Worm (Caenorhabditis elegans) whole organism, L4/young adult: ENCODE data around the gene nspe-7.

ENCODE experiments used
- W03F9.2 ChIP-seq: fragments of 150-350 bp; optimal IDR thresholded peaks from 2 replicates; lab custom pipeline; 2014; ENCODE audit warnings: missing biosample characterization, missing genetic modification characterization
- him-1 ChIP-seq: sonication (generic microtip); optimal IDR thresholded peaks from 2 replicates; lab custom pipeline; 2016; ENCODE audit warnings: missing genotype, missing genetic modification reagents, missing genetic modification characterization, missing compliant biosample characterization

DNA sequence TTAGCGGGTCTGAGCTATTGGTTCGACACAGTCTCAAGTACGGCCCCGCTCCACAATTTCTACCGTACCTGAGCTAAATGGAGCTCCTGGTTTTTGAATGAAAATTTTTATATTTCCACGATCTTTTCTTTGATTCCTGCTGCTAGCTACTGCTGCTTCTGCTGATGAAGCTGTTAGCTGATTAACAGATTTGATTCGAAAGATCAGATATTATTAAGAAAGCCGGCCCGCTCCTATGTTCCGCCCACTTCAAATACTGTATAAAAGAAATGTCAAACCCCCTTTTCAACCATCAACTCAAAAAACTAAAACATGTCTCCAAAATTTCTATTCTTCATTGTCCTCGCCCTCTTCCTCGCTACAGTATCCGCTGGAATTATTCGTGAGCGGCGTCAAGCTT, 9.4 kb upstream of the nspe-7 start, which contains the start of gene nspe-3:
- no peak for TF ChIP-seq him-1 (tag; lab: Kevin White, UChicago)
- no peak for TF ChIP-seq W03F9.2 (tag; lab: Kevin White, UChicago)
